Worm (Caenorhabditis elegans) whole organism, L4 larva: ENCODE data around the gene Y48A6B.14.

Experiments
- attf-4 ChIP-seq: sonication (generic microtip); optimal IDR thresholded peaks from 3 replicates; lab custom pipeline; 2017; ENCODE audit warnings: missing biosample characterization, missing genetic modification characterization
- ceh-28 ChIP-seq: fragments of 150-350 bp; optimal IDR thresholded peaks from 2 replicates; lab custom pipeline; 2014; ENCODE audit warnings: missing biosample characterization, missing genetic modification reagents, missing genetic modification characterization
- dpl-1 ChIP-seq: fragments of 150-350 bp; optimal IDR thresholded peaks from 2 replicates; lab custom pipeline; 2014; ENCODE audit warnings: missing biosample characterization, missing genetic modification reagents, missing genetic modification characterization
- lin-39 ChIP-seq: fragments of 150-350 bp; optimal IDR thresholded peaks from 2 replicates; lab custom pipeline; 2014; ENCODE audit warnings: missing biosample characterization, missing genetic modification reagents, missing genetic modification characterization
- lsy-2 ChIP-seq, 2 experiments: fragments of 150-350 bp in 1 of 2; sonication (generic microtip) in 1 of 2; optimal IDR thresholded peaks; 2 replicates each; lab custom pipeline; 2014 to 2017; ENCODE audit warnings: missing biosample characterization in 2 of 2, missing genetic modification characterization in 2 of 2
- nhr-77 ChIP-seq: fragments of 150-350 bp; optimal IDR thresholded peaks from 2 replicates; lab custom pipeline; 2014; ENCODE audit warnings: missing biosample characterization, missing genetic modification characterization
- pha-4 ChIP-seq, 2 experiments: fragments of 150-350 bp in 1 of 2; fragments of 200-800 bp in 1 of 2; sonication (Bioruptor generic) in 1 of 2; IDR thresholded peaks in 1 of 2; optimal IDR thresholded peaks in 1 of 2; 2 replicates each; pipeline versions ENCODE4 v1.3.6 to Lab custom; 2014 to 2022; ENCODE audit warnings: missing genetic modification characterization in 2 of 2, missing genetic modification reagents in 2 of 2, missing biosample characterization in 1 of 2, missing compliant biosample characterization in 1 of 2
- spr-3 ChIP-seq: fragments of 200-800 bp; sonication (Bioruptor generic); optimal IDR thresholded peaks from 2 replicates; lab custom pipeline; 2018; ENCODE audit warnings: mild to moderate bottlenecking, missing genetic modification characterization, missing compliant biosample characterization
- tra-1 ChIP-seq: fragments of 200-800 bp; sonication (Bioruptor generic); IDR thresholded peaks from 2 replicates; pipeline ENCODE4 v1.3.6; 2022; ENCODE audit warnings: missing genetic modification reagents, missing genetic modification characterization, missing compliant biosample characterization
- unc-39 ChIP-seq: sonication (generic microtip); optimal IDR thresholded peaks from 2 replicates; lab custom pipeline; 2017; ENCODE audit warnings: missing biosample characterization, missing genetic modification characterization

DNA sequence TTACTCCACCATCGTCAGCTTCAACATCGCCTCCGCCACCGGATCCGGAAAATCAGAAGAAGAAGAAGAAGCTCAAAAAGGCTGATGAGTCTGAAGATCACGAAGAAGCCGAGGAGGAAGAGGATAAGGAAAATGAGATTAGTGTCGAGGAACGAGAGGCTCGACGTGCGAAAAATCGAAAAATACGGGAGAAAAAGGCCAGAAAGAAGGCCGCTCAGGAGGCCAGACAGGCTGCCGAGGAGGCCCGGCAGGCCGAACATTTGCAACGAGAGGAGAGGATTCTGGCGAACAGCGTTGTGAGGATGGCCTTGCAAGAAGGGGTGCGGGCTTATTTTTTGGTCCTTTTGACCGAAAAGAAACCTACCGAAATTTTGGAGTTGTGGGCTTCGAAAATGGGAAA is 13.8 kb downstream of the Y48A6B.14 start:
- TF ChIP-seq lin-39 (tag; lab: Kevin White, UChicago) (no peak), tra-1 (GFP tag; lab: Robert Waterston, UW) (no peak), unc-39 (tag; lab: Kevin White, UChicago) (no peak), nhr-77 (tag; lab: Kevin White, UChicago) (no peak), spr-3 (GFP tag; lab: Kevin White, UChicago) (no peak), lsy-2 (tag; optimal IDR thresholded peaks at IDR 0.05; lab: Kevin White, UChicago) (no peak), pha-4 (GFP tag; IDR thresholded peaks at IDR 0.05; lab: Robert Waterston, UW) (no peak), pha-4 (tag; optimal IDR thresholded peaks at IDR 0.05; lab: Kevin White, UChicago) (no peak), ceh-28 (tag; lab: Kevin White, UChicago) (no peak), dpl-1 (no peak), attf-4 (tag; lab: Kevin White, UChicago) (no peak)
